Worm (Caenorhabditis elegans) whole organism, L4/young adult: Measurements from ENCODE around the gene F20D1.3.

Source experiments
- dao-5 ChIP-seq: sonication (generic microtip); optimal IDR thresholded peaks from 2 replicates; lab custom pipeline; 2016; ENCODE audit warnings: missing genotype, missing genetic modification characterization, moderate library complexity, missing compliant biosample characterization
- him-1 ChIP-seq: sonication (generic microtip); optimal IDR thresholded peaks from 2 replicates; lab custom pipeline; 2016; ENCODE audit warnings: missing genotype, missing genetic modification reagents, missing genetic modification characterization, missing compliant biosample characterization

- no peak for TF ChIP-seq dao-5 (tag; lab: Kevin White, UChicago)
- no peak for TF ChIP-seq him-1 (tag; lab: Kevin White, UChicago)
Measured at ce11 chrX:14999101-14999500, 23.2 kb downstream of the F20D1.3 start, which contains the start of gene cutl-3.
